Worm (Caenorhabditis elegans): ENCODE measurements around the gene cdh-1.

The cdh-1 gene

DNA sequence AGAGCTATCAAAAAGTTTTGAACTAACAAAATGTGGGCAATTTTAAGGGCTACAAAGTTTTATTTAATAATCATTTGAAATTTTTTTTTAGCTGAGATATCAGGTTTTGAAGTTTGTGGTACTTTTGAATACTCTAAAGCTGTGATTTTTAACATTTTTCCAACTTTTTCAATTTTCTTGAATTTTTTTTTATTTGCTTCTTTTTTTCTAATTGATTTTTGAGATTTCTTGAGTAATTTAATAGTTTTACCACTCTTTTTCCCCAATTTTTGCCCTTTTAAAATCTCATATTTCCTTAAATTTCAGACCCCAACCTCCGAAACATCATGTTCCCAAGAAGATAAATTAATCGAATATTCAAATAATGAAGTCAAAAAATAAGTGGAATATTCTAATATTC, at the start of gene cdh-1:
Gene cdh-1, plus strand, starts transcription at position 301 of the 400 bp plus-strand sequence.
- no peak for TF ChIP-seq elt-1 (tag; optimal IDR thresholded peaks at IDR 0.05; ENCODE audit: borderline replicate concordance, insufficient read depth)
- no peak for TF ChIP-seq unc-62 (GFP tag; optimal IDR thresholded peaks at IDR 0.05)
- TF ChIP-seq bed-3 (GFP tag; optimal IDR thresholded peaks at IDR 0.05): no peak
- TF ChIP-seq tbx-8 (GFP tag; optimal IDR thresholded peaks at IDR 0.05): no peak
- TF ChIP-seq nhr-76 (tag; optimal IDR thresholded peaks at IDR 0.05): no peak
- TF ChIP-seq ceh-39 (tag; optimal IDR thresholded peaks at IDR 0.05): no peak

DNA sequence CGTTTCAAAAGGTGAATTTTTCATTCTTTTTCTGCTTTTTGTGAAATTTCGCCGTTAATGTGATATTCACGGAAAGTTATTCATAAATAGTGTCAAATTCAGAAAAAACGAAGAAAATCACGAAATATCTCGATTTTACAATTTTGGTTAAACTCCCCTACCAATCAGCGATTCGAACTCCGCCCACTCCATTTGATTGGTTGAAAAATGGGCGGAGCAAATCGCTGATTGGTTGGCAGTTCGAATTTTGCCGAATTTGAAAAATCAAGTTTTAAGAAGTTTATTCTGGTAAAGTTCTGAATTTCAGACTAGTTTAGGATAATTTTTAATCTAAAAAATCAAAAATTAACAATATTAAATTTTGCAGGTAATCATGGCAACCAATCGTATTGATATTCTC, 46.0 kb upstream of the cdh-1 start:
- TF ChIP-seq mls-2 (tag; optimal IDR thresholded peaks at IDR 0.05): no peak
- TF ChIP-seq nhr-237 (tag; optimal IDR thresholded peaks at IDR 0.05): no peak
- no peak for TF ChIP-seq drap-1 (GFP tag; optimal IDR thresholded peaks at IDR 0.05)
- TF ChIP-seq pha-4 (tag; optimal IDR thresholded peaks at IDR 0.05): no peak
- TF ChIP-seq bed-3 (GFP tag; optimal IDR thresholded peaks at IDR 0.05): no peak
- TF ChIP-seq lin-13 (tag; optimal IDR thresholded peaks at IDR 0.05): no peak
- no peak for TF ChIP-seq unc-39 (tag; optimal IDR thresholded peaks at IDR 0.05)
- no peak for TF ChIP-seq mab-5 (tag; optimal IDR thresholded peaks at IDR 0.05)
- no peak for TF ChIP-seq nhr-28 (tag; optimal IDR thresholded peaks at IDR 0.05)
- TF ChIP-seq mep-1 (tag; optimal IDR thresholded peaks at IDR 0.05): no peak
- no peak for TF ChIP-seq ceh-43 (GFP tag; optimal IDR thresholded peaks at IDR 0.05)

DNA sequence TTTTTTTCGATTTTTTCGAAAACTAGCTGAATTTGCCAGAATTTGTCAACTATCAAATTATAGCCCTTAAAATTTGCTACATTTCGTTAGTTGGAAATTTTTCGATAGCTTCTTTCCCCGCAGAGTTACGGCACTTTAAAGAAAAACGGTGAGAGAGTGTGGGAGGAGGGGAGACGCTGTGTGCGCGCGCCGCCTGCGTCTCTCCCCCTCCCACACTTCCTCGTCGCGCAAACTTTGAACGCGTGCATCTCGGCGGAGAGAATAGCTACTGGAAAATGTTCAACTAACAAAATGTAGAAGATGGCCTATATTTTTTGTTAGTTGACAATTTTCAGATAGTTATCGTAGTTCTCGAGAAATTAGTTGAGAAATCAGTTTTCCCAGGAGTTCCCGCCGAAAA, 44.1 kb upstream of the cdh-1 start:
- TF ChIP-seq elt-1 (tag; optimal IDR thresholded peaks at IDR 0.05; ENCODE audit: borderline replicate concordance, insufficient read depth): no peak
- no peak for TF ChIP-seq nhr-2 (tag; optimal IDR thresholded peaks at IDR 0.05)
- no peak for TF ChIP-seq nhr-28 (tag; optimal IDR thresholded peaks at IDR 0.05)
- TF ChIP-seq nhr-76 (tag; optimal IDR thresholded peaks at IDR 0.05): no peak
- no peak for TF ChIP-seq pha-4 (tag; optimal IDR thresholded peaks at IDR 0.05)
- no peak for TF ChIP-seq ztf-11 (tag; optimal IDR thresholded peaks at IDR 0.05)
- TF ChIP-seq lin-13 (tag; optimal IDR thresholded peaks at IDR 0.05): no peak
- TF ChIP-seq mep-1 (tag; optimal IDR thresholded peaks at IDR 0.05): no peak
- TF ChIP-seq ham-2 (GFP tag; optimal IDR thresholded peaks at IDR 0.05): no peak
- TF ChIP-seq unc-39 (tag; optimal IDR thresholded peaks at IDR 0.05): no peak
- TF ChIP-seq sem-2 (GFP tag; optimal IDR thresholded peaks at IDR 0.05): no peak
- TF ChIP-seq unc-62 (GFP tag; optimal IDR thresholded peaks at IDR 0.05): no peak
- TF ChIP-seq lsy-2 (tag; optimal IDR thresholded peaks at IDR 0.05): no peak
- no peak for TF ChIP-seq snpc-4 (tag; optimal IDR thresholded peaks at IDR 0.05)
- TF ChIP-seq tbx-8 (GFP tag; optimal IDR thresholded peaks at IDR 0.05): no peak
- no peak for TF ChIP-seq ceh-39 (tag; optimal IDR thresholded peaks at IDR 0.05)
- no peak for TF ChIP-seq ceh-43 (GFP tag; optimal IDR thresholded peaks at IDR 0.05)
- no peak for TF ChIP-seq bed-3 (GFP tag; optimal IDR thresholded peaks at IDR 0.05)

DNA sequence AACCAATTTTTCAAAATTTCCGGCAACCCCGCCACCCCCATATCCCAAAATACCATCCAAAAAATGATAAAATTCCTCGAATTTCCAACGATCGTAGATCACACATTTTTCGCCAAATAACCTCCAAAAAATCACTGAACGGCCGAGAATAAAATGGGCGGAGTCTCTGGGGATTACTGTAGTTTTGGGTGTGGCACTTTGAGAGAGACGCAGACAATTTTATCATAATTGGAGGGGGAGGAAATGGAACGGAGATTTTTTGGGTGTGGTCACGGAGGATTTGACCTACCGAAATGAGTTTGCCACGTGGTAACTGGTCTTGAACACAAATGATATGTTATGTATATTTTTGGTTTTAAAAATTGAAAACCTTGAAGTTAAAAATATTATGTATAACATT, 42.3 kb upstream of the cdh-1 start:
- TF ChIP-seq blmp-1 (tag; optimal IDR thresholded peaks at IDR 0.05) (no peak), mls-2 (tag; optimal IDR thresholded peaks at IDR 0.05) (no peak), ceh-43 (GFP tag; optimal IDR thresholded peaks at IDR 0.05) (no peak), unc-62 (GFP tag; optimal IDR thresholded peaks at IDR 0.05) (no peak), ces-1 (GFP tag; optimal IDR thresholded peaks at IDR 0.05) (no peak), pha-4 (tag; optimal IDR thresholded peaks at IDR 0.05) (no peak), nhr-12 (tag; optimal IDR thresholded peaks at IDR 0.05) (no peak), bed-3 (GFP tag; optimal IDR thresholded peaks at IDR 0.05) (no peak), cnd-1 (tag; optimal IDR thresholded peaks at IDR 0.05) (no peak), M03D4.4 (tag; optimal IDR thresholded peaks at IDR 0.05) (no peak)

DNA sequence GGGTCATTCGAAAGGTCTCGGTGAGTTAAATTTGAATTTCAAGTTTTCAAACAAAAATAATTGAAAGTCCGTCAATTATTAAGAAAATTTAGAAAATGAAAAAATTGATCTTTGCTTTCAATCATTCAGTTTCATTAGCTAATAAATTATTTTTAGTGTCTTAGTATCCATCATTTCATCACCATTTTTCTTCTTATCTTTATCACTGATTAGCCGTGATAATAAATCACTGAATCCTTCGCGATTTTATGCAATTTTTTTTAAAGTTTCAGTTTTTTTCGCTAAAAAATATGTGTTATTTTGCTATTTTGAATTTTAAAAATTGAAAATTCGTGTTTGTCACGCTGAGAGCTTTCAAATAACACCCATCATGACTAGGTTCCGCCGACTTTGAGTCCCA, 41.7 kb upstream of the cdh-1 start:
- TF ChIP-seq lin-32 (GFP tag; optimal IDR thresholded peaks at IDR 0.05) (no peak), nhr-28 (tag; optimal IDR thresholded peaks at IDR 0.05) (no peak), elt-1 (tag; optimal IDR thresholded peaks at IDR 0.05; ENCODE audit: borderline replicate concordance, insufficient read depth) (no peak), mls-2 (tag; optimal IDR thresholded peaks at IDR 0.05) (no peak), sptf-1 (tag; optimal IDR thresholded peaks at IDR 0.05) (no peak), hlh-1 (tag; optimal IDR thresholded peaks at IDR 0.05) (no peak), ceh-83 (GFP tag; optimal IDR thresholded peaks at IDR 0.05) (no peak), mep-1 (tag; optimal IDR thresholded peaks at IDR 0.05) (no peak), unc-39 (tag; optimal IDR thresholded peaks at IDR 0.05) (no peak), mab-5 (tag; optimal IDR thresholded peaks at IDR 0.05) (no peak), sem-2 (GFP tag; optimal IDR thresholded peaks at IDR 0.05) (no peak), bed-3 (GFP tag; optimal IDR thresholded peaks at IDR 0.05) (no peak), unc-62 (GFP tag; optimal IDR thresholded peaks at IDR 0.05) (no peak), pha-4 (tag; optimal IDR thresholded peaks at IDR 0.05) (no peak), snpc-4 (tag; optimal IDR thresholded peaks at IDR 0.05) (no peak), ces-1 (GFP tag; optimal IDR thresholded peaks at IDR 0.05) (no peak), lin-13 (tag; optimal IDR thresholded peaks at IDR 0.05) (no peak), M03D4.4 (tag; optimal IDR thresholded peaks at IDR 0.05) (no peak), cnd-1 (tag; optimal IDR thresholded peaks at IDR 0.05) (no peak)

Measured in whole organism, mixed stage, embryonic.